Worm (Caenorhabditis elegans): ENCODE measurements around the gene Y102E9.6.

- no peak for TF ChIP-seq W03F9.2 (tag; optimal IDR thresholded peaks at IDR 0.05)
- no peak for TF ChIP-seq him-1 (tag; optimal IDR thresholded peaks at IDR 0.05)
- TF ChIP-seq dao-5 (tag; optimal IDR thresholded peaks at IDR 0.05): no peak
These were observed 2.0 kb downstream of the Y102E9.6 start, which contains the start of gene Y102E9.3 for ce11 chrIII:6734420-6734819.
